Fruit fly (Drosophila melanogaster): ENCODE measurements around the gene ort.

ort gene

dm6 chr3R:19641498-19642065, 18.0 kb upstream of the ort start (continued):
- TF ChIP-seq CG6813 (GFP tag; optimal IDR thresholded peaks at IDR 0.05) = peak; percentile 85
- TF ChIP-seq esg (GFP tag; conservative IDR thresholded peaks at IDR 0.05) = peak; percentile 80
- TF ChIP-seq kay (GFP tag; optimal IDR thresholded peaks at IDR 0.05) = peak; percentile 70
- peak; percentile 63; the same call in 1 of the 2 replicates for TF ChIP-seq bowl (GFP tag; IDR thresholded peaks at IDR 0.05)
- TF ChIP-seq dpn (GFP tag; optimal IDR thresholded peaks at IDR 0.05) = peak; percentile 59 to 75
- TF ChIP-seq bcd (GFP tag; optimal IDR thresholded peaks at IDR 0.05) = peak; percentile 76
- no peak for TF ChIP-seq ftz-f1 (GFP tag; optimal IDR thresholded peaks at IDR 0.05)
- peak; percentile 92 for TF ChIP-seq CG8924 (tag; optimal IDR thresholded peaks at IDR 0.05)
- TF ChIP-seq tll (GFP tag; optimal IDR thresholded peaks at IDR 0.05) = no peak
- TF ChIP-seq trh (GFP tag; optimal IDR thresholded peaks at IDR 0.05) = peak; percentile 32
- TF ChIP-seq CG10267 (tag; optimal IDR thresholded peaks at IDR 0.05) = peak; percentile 84
- no peak for TF ChIP-seq CG16863 (GFP tag; optimal IDR thresholded peaks at IDR 0.05)
- peak; percentile 4 for TF ChIP-seq luna (GFP tag; optimal IDR thresholded peaks at IDR 0.05)
- peak; percentile 91 for TF ChIP-seq Med (GFP tag)
- no peak for TF ChIP-seq Trl (optimal IDR thresholded peaks at IDR 0.05)
- no peak for TF ChIP-seq Trl (GFP tag; optimal IDR thresholded peaks at IDR 0.05)
- peak; percentile 64 for TF ChIP-seq NK7.1 (GFP tag; optimal IDR thresholded peaks at IDR 0.05)
- no peak for TF ChIP-seq crol (GFP tag; IDR thresholded peaks at IDR 0.05)
- peak; percentile 91 for TF ChIP-seq Fer1 (GFP tag; optimal IDR thresholded peaks at IDR 0.05)
- peak; percentile 86 for TF ChIP-seq Dbx (GFP tag; IDR thresholded peaks at IDR 0.05)
- TF ChIP-seq fd3F (GFP tag; optimal IDR thresholded peaks at IDR 0.05) = peak; percentile 86
- TF ChIP-seq gsb-n (tag; optimal IDR thresholded peaks at IDR 0.05) = peak; percentile 84
- peak; percentile 27 for TF ChIP-seq cato (GFP tag; optimal IDR thresholded peaks at IDR 0.05; ENCODE audit: borderline replicate concordance)
- TF ChIP-seq CG9609 (GFP tag; optimal IDR thresholded peaks at IDR 0.05) = peak; percentile 18
- peak; percentile 65 for TF ChIP-seq CG31365 (tag; optimal IDR thresholded peaks at IDR 0.05)
- TF ChIP-seq CG10321 (GFP tag; IDR thresholded peaks at IDR 0.05) = peak; percentile 61; the same call in 1 of the 2 replicates
- TF ChIP-seq HmgZ (tag; optimal IDR thresholded peaks at IDR 0.05) = peak; percentile 87
- TF ChIP-seq fru (optimal IDR thresholded peaks at IDR 0.05) = no peak
- TF ChIP-seq CG4730 (GFP tag; IDR thresholded peaks at IDR 0.05) = peak; percentile 74
- peak; percentile 90 for TF ChIP-seq Asciz (GFP tag; optimal IDR thresholded peaks at IDR 0.05)
- peak; percentile 89 for TF ChIP-seq Fer2 (tag; optimal IDR thresholded peaks at IDR 0.05)
- TF ChIP-seq CG32767 (GFP tag; IDR thresholded peaks at IDR 0.05) = peak; percentile 84
- TF ChIP-seq CG2202 (tag; optimal IDR thresholded peaks at IDR 0.05) = peak; percentile 69
- TF ChIP-seq Dek (tag; optimal IDR thresholded peaks at IDR 0.05) = peak; percentile 77
- peak; percentile 66 for TF ChIP-seq gro (GFP tag; optimal IDR thresholded peaks at IDR 0.05)
- no peak for TF ChIP-seq knrl (GFP tag; IDR thresholded peaks at IDR 0.05; ENCODE audit: partially characterized antibody)
- 0 out of 3 replicates have a peak, but pooled peaks have one; percentile 42 for TF ChIP-seq jigr1 (GFP tag; IDR thresholded peaks at IDR 0.05)
- no peak for TF ChIP-seq CG4282 (GFP tag; optimal IDR thresholded peaks at IDR 0.05)
- peak; percentile 78 for TF ChIP-seq CG2120 (GFP tag; optimal IDR thresholded peaks at IDR 0.05)
- no peak for TF ChIP-seq Dll (GFP tag; IDR thresholded peaks at IDR 0.05; ENCODE audit: partially characterized antibody)
- TF ChIP-seq scrt (GFP tag; optimal IDR thresholded peaks at IDR 0.05) = peak; percentile 64
- peak; percentile 88 for TF ChIP-seq CG12299 (tag; optimal IDR thresholded peaks at IDR 0.05)
- TF ChIP-seq CG8281 (tag; optimal IDR thresholded peaks at IDR 0.05) = peak; percentile 74
- no peak for TF ChIP-seq gt (GFP tag; IDR thresholded peaks at IDR 0.05)
- TF ChIP-seq dm (GFP tag; optimal IDR thresholded peaks at IDR 0.05) = no peak
- no peak for TF ChIP-seq sc (optimal IDR thresholded peaks at IDR 0.05)
- TF ChIP-seq sc (GFP tag; optimal IDR thresholded peaks at IDR 0.05) = peak; percentile 50
- peak; percentile 90 for TF ChIP-seq Meics (GFP tag; optimal IDR thresholded peaks at IDR 0.05)
- TF ChIP-seq CG15479 (GFP tag; optimal IDR thresholded peaks at IDR 0.05) = no peak
- peak; percentile 65 for TF ChIP-seq ems (GFP tag; optimal IDR thresholded peaks at IDR 0.05)
- TF ChIP-seq CG11695 (GFP tag; IDR thresholded peaks at IDR 0.05) = peak; percentile 92
